Worm (Caenorhabditis elegans): ENCODE data around the gene R03H10.4.

R03H10.4 gene

ce11 chrII:4173398-4173797, 5.1 kb upstream of the R03H10.4 start, which contains the start of gene R03H10.6:
Gene R03H10.6 (minus strand): TSS chrII:4173498.
- no peak for TF ChIP-seq zip-8 (tag; optimal IDR thresholded peaks at IDR 0.05)
- no peak for TF ChIP-seq nhr-12 (tag; optimal IDR thresholded peaks at IDR 0.05)
- no peak for TF ChIP-seq M03D4.4 (tag; optimal IDR thresholded peaks at IDR 0.05)
- TF ChIP-seq elt-3 (tag; optimal IDR thresholded peaks at IDR 0.05): no peak
- no peak for TF ChIP-seq nhr-76 (tag; optimal IDR thresholded peaks at IDR 0.05)
- no peak for TF ChIP-seq unc-39 (tag; optimal IDR thresholded peaks at IDR 0.05)
- no peak for TF ChIP-seq nhr-2 (tag; optimal IDR thresholded peaks at IDR 0.05)
- no peak for TF ChIP-seq unc-62 (GFP tag; optimal IDR thresholded peaks at IDR 0.05)
- TF ChIP-seq tbx-8 (GFP tag; optimal IDR thresholded peaks at IDR 0.05): no peak
- no peak for TF ChIP-seq hlh-1 (tag; optimal IDR thresholded peaks at IDR 0.05)
- TF ChIP-seq pha-4 (tag; optimal IDR thresholded peaks at IDR 0.05): no peak
- no peak for TF ChIP-seq ceh-83 (GFP tag; optimal IDR thresholded peaks at IDR 0.05)
- no peak for TF ChIP-seq mep-1 (tag; optimal IDR thresholded peaks at IDR 0.05)
- no peak for TF ChIP-seq mls-2 (tag; optimal IDR thresholded peaks at IDR 0.05)
- TF ChIP-seq bed-3 (GFP tag; optimal IDR thresholded peaks at IDR 0.05): no peak
- no peak for TF ChIP-seq lin-32 (GFP tag; optimal IDR thresholded peaks at IDR 0.05)
- TF ChIP-seq snpc-4 (tag; optimal IDR thresholded peaks at IDR 0.05): no peak
- TF ChIP-seq ceh-39 (tag; optimal IDR thresholded peaks at IDR 0.05): no peak

DNA sequence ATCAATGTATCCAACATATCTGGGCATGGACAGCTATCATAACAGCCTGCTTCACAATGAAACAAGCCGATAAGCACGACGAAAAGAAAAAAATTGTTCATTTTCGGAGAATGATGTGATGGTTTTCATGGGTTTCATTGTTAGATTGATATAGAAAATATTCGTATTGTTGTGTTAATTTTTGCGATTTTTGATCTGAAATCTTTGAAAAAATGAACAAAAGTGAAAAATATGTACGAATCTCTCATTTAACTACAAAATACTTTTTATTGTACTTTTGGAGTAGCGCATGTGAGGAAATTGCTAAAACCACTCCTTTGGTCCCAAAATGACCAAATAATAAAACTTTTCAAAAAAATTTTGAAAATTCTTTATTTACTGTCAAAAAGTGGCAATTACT, 2.2 kb upstream of the R03H10.4 start, which contains the start of gene R03H10.5:
TSS of gene R03H10.5 (minus strand) at position 101 of the 400 bp plus-strand sequence.
- no peak for TF ChIP-seq ham-2 (GFP tag; optimal IDR thresholded peaks at IDR 0.05)
- no peak for TF ChIP-seq nhr-12 (tag; optimal IDR thresholded peaks at IDR 0.05)
- no peak for TF ChIP-seq unc-39 (tag; optimal IDR thresholded peaks at IDR 0.05)
- TF ChIP-seq lin-32 (GFP tag; optimal IDR thresholded peaks at IDR 0.05): no peak
- no peak for TF ChIP-seq pha-4 (tag; optimal IDR thresholded peaks at IDR 0.05)
- no peak for TF ChIP-seq mab-5 (tag; optimal IDR thresholded peaks at IDR 0.05)
- TF ChIP-seq snpc-4 (tag; optimal IDR thresholded peaks at IDR 0.05): no peak
- TF ChIP-seq nhr-2 (tag; optimal IDR thresholded peaks at IDR 0.05): no peak
- no peak for TF ChIP-seq ceh-43 (GFP tag; optimal IDR thresholded peaks at IDR 0.05)
- no peak for TF ChIP-seq cnd-1 (tag; optimal IDR thresholded peaks at IDR 0.05)
- TF ChIP-seq bed-3 (GFP tag; optimal IDR thresholded peaks at IDR 0.05): no peak
- no peak for TF ChIP-seq nhr-237 (tag; optimal IDR thresholded peaks at IDR 0.05)
- TF ChIP-seq elt-1 (tag; optimal IDR thresholded peaks at IDR 0.05; ENCODE audit: borderline replicate concordance, insufficient read depth): no peak
- no peak for TF ChIP-seq ceh-83 (GFP tag; optimal IDR thresholded peaks at IDR 0.05)
- TF ChIP-seq sptf-1 (tag; optimal IDR thresholded peaks at IDR 0.05): no peak
- no peak for TF ChIP-seq elt-3 (tag; optimal IDR thresholded peaks at IDR 0.05)
- TF ChIP-seq lsy-2 (tag; optimal IDR thresholded peaks at IDR 0.05): no peak
- no peak for TF ChIP-seq flh-1 (GFP tag; optimal IDR thresholded peaks at IDR 0.05)
- no peak for TF ChIP-seq mls-2 (tag; optimal IDR thresholded peaks at IDR 0.05)
- no peak for TF ChIP-seq M03D4.4 (tag; optimal IDR thresholded peaks at IDR 0.05)

DNA sequence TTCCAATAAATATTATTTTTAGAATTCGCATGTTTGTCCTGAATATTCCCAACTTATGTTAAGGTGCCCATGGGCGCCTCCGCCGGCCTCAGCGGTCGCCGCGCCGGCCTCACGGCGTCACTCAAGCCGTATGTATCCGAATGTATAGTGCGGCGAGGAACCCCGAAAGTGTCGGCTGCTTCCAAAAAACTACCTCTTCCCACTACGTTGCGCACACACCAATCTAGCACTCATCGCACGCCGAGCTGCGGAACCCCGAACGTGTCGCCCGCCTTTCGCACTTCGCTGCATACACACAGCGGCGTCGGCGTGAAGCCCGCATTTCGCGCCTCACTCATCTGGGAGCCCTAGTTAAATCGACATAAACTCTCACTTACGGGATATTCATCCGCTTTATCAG, 471 bp downstream of the R03H10.4 start:
- no peak for TF ChIP-seq lin-13 (tag; optimal IDR thresholded peaks at IDR 0.05)
- no peak for TF ChIP-seq snpc-4 (tag; optimal IDR thresholded peaks at IDR 0.05)
- no peak for TF ChIP-seq sptf-1 (tag; optimal IDR thresholded peaks at IDR 0.05)
- TF ChIP-seq pha-4 (tag; optimal IDR thresholded peaks at IDR 0.05): no peak
- no peak for TF ChIP-seq ham-2 (GFP tag; optimal IDR thresholded peaks at IDR 0.05)
- no peak for TF ChIP-seq bed-3 (GFP tag; optimal IDR thresholded peaks at IDR 0.05)
- TF ChIP-seq lsy-2 (tag; optimal IDR thresholded peaks at IDR 0.05): no peak
- TF ChIP-seq ces-1 (GFP tag; optimal IDR thresholded peaks at IDR 0.05): no peak
- TF ChIP-seq drap-1 (GFP tag; optimal IDR thresholded peaks at IDR 0.05): no peak
- no peak for TF ChIP-seq unc-39 (tag; optimal IDR thresholded peaks at IDR 0.05)

DNA sequence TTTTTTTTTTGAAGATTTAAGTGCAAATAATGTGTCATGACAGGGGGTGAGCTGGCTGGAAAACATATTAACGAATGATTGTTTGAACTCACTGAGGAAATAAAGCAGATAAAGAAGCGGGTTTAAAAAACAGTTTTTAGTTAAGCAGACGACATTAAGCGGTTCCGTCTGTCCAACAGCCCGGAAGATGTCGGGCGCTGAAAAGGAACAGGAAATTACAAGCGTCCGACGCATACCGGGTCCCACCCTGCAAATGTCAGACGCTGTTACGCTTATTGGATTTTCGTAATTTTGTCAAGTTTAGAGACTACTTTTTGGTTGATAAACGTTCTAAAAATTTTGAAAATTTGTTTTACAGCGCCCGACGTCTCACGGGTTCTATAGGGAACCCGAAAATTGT, 8.7 kb downstream of the R03H10.4 start:
- TF ChIP-seq bed-3 (GFP tag; optimal IDR thresholded peaks at IDR 0.05) (no peak), blmp-1 (tag; optimal IDR thresholded peaks at IDR 0.05) (no peak), pha-4 (tag; optimal IDR thresholded peaks at IDR 0.05) (no peak), mep-1 (tag; optimal IDR thresholded peaks at IDR 0.05) (no peak), flh-1 (GFP tag; optimal IDR thresholded peaks at IDR 0.05) (no peak), nhr-12 (tag; optimal IDR thresholded peaks at IDR 0.05) (no peak), ceh-83 (GFP tag; optimal IDR thresholded peaks at IDR 0.05) (no peak), tbx-8 (GFP tag; optimal IDR thresholded peaks at IDR 0.05) (no peak), zip-8 (tag; optimal IDR thresholded peaks at IDR 0.05) (no peak), ztf-11 (tag; optimal IDR thresholded peaks at IDR 0.05) (no peak), sptf-1 (tag; optimal IDR thresholded peaks at IDR 0.05) (no peak)

- TF ChIP-seq lin-13 (tag; optimal IDR thresholded peaks at IDR 0.05) (no peak), elt-3 (tag; optimal IDR thresholded peaks at IDR 0.05) (no peak), snpc-4 (tag; optimal IDR thresholded peaks at IDR 0.05) (no peak), unc-120 (tag; optimal IDR thresholded peaks at IDR 0.05; ENCODE audit: poor library complexity, severe bottlenecking) (no peak), flh-1 (GFP tag; optimal IDR thresholded peaks at IDR 0.05) (no peak), nhr-237 (tag; optimal IDR thresholded peaks at IDR 0.05) (no peak), pha-4 (tag; optimal IDR thresholded peaks at IDR 0.05) (no peak), cnd-1 (tag; optimal IDR thresholded peaks at IDR 0.05) (no peak)
Measured at ce11 chrII:4157817-4158216, 10.5 kb downstream of the R03H10.4 start.
